Worm (Caenorhabditis elegans) whole organism, L4/young adult: ENCODE data around the gene trx-5.

Experiments
- W03F9.2 ChIP-seq: fragments of 150-350 bp; optimal IDR thresholded peaks from 2 replicates; lab custom pipeline; 2014; ENCODE audit warnings: missing biosample characterization, missing genetic modification characterization
- dao-5 ChIP-seq: sonication (generic microtip); optimal IDR thresholded peaks from 2 replicates; lab custom pipeline; 2016; ENCODE audit warnings: missing genotype, missing genetic modification characterization, moderate library complexity, missing compliant biosample characterization
- him-1 ChIP-seq: sonication (generic microtip); optimal IDR thresholded peaks from 2 replicates; lab custom pipeline; 2016; ENCODE audit warnings: missing genotype, missing genetic modification reagents, missing genetic modification characterization, missing compliant biosample characterization

- TF ChIP-seq W03F9.2 (tag; lab: Kevin White, UChicago): no peak
- no peak for TF ChIP-seq him-1 (tag; lab: Kevin White, UChicago)
- TF ChIP-seq dao-5: no peak
These were observed 47.0 kb downstream of the trx-5 start for ce11 chrV:1487262-1487661.
